Worm (Caenorhabditis elegans): ENCODE measurements around the gene F02A9.1.
A peak's percentile ranks its signal among the peaks of the same experiment; 100 is the strongest.

DNA sequence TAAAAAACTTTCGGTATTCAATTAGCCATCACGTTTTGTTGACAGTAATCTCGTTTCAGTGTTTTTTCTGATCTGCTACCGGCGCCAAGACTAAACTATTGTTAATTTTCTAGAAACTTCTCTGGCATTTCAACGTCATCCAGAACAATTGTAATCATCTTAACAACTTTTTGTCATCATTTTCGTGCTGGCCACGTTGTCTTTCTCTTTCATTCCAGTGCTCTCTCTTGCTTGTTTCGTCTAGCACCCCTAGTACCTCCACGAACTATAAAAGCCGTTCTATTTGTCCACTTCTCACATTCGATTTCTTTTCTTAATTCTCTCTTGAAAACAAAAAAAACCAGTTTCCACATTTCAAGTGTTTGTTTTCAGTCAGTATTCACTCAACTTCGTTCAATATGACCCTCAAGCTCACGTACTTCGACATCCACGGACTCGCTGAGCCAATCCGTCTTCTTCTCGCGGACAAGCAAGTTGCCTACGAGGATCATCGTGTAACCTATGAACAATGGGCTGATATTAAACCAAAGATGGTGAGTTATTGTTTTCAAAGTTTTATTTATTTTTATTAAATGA lies 18.6 kb downstream of the F02A9.1 start, which contains the start of gene gst-1:
- TF ChIP-seq snpc-4 (tag; optimal IDR thresholded peaks at IDR 0.05), result no peak
- no peak for TF ChIP-seq nhr-76 (tag; optimal IDR thresholded peaks at IDR 0.05)
- TF ChIP-seq jun-1 (tag; optimal IDR thresholded peaks at IDR 0.05), result no peak
- no peak for TF ChIP-seq nhr-23 (tag; optimal IDR thresholded peaks at IDR 0.05)
- TF ChIP-seq nfya-1 (tag; optimal IDR thresholded peaks at IDR 0.05; ENCODE audit: insufficient read depth), result peak; percentile 38
- TF ChIP-seq elt-3 (tag; optimal IDR thresholded peaks at IDR 0.05), result no peak
- no peak for TF ChIP-seq nhr-28 (tag; optimal IDR thresholded peaks at IDR 0.05)
